Fruit fly (Drosophila melanogaster): Measurements from ENCODE around the gene CG4768.

CG4768 gene

DNA sequence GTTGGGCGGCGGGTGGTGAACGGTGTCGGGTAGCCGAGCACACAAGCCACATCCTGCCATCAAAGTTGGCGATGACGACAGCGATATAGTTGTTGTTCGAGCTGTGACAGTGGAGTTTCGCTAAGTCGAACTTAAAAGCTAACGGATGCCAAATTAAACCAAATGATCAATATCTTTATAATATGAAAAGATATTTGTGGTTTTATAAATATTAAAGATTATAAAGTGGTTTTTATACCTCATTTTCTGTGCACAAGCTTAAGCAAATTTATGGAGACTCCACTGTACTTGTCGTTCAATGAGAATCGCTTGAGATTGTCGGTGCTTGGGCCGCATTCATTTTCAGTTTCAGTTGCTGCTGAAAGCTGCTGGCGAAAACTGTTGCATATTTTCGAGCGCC lies 30.2 kb downstream of the CG4768 start (continued):
- 0 out of 2 replicates have a peak, but pooled peaks have one; percentile 10 for TF ChIP-seq klu (GFP tag; IDR thresholded peaks at IDR 0.05)
- TF ChIP-seq Pdp1 (GFP tag; optimal IDR thresholded peaks at IDR 0.05): peak in 1 of 2 experiments; percentile 8
- peak; percentile 49 for TF ChIP-seq Fer3 (tag; optimal IDR thresholded peaks at IDR 0.05)
- TF ChIP-seq CG4707 (GFP tag; optimal IDR thresholded peaks at IDR 0.05): no peak
- peak; percentile 63 for TF ChIP-seq Blimp-1 (GFP tag; optimal IDR thresholded peaks at IDR 0.05)
- TF ChIP-seq YL-1 (GFP tag; optimal IDR thresholded peaks at IDR 0.05): no peak
- peak; percentile 25 for TF ChIP-seq CG6254 (GFP tag; optimal IDR thresholded peaks at IDR 0.05)
- TF ChIP-seq Fer1 (GFP tag; optimal IDR thresholded peaks at IDR 0.05): peak; percentile 52
- TF ChIP-seq lmd (GFP tag; IDR thresholded peaks at IDR 0.05): peak; percentile 58
- TF ChIP-seq CG6813 (GFP tag; optimal IDR thresholded peaks at IDR 0.05): peak; percentile 37
- peak; percentile 58 for TF ChIP-seq stc (GFP tag; IDR thresholded peaks at IDR 0.05)
- TF ChIP-seq CG15514 (GFP tag; optimal IDR thresholded peaks at IDR 0.05): peak; percentile 22
- TF ChIP-seq Neu2 (GFP tag; optimal IDR thresholded peaks at IDR 0.05; ENCODE audit: borderline replicate concordance): no peak
- TF ChIP-seq run (tag; optimal IDR thresholded peaks at IDR 0.05): peak; percentile 22
- TF ChIP-seq scrt (GFP tag; optimal IDR thresholded peaks at IDR 0.05): peak; percentile 1
- peak; percentile 32 for TF ChIP-seq Med (GFP tag)
- peak; percentile 66 for TF ChIP-seq Ptx1 (GFP tag; IDR thresholded peaks at IDR 0.05)
- TF ChIP-seq CG32532 (GFP tag; IDR thresholded peaks at IDR 0.05): peak; percentile 44; the same call in 1 of the 2 replicates
- peak; percentile 37 for TF ChIP-seq CG1603 (tag; optimal IDR thresholded peaks at IDR 0.05)
- peak; percentile 11 for TF ChIP-seq CG3407 (GFP tag; optimal IDR thresholded peaks at IDR 0.05)
- TF ChIP-seq tap (tag; optimal IDR thresholded peaks at IDR 0.05): peak; percentile 50
- TF ChIP-seq CkIIα-i1 (GFP tag; IDR thresholded peaks at IDR 0.05): 0 out of 2 replicates have a peak, but pooled peaks have one; percentile 1
- TF ChIP-seq CrebB (tag; optimal IDR thresholded peaks at IDR 0.05): no peak
- TF ChIP-seq kay (GFP tag; optimal IDR thresholded peaks at IDR 0.05): peak; percentile 4
- peak; percentile 38; the same call in 1 of the 3 replicates for TF ChIP-seq CG34422 (GFP tag; IDR thresholded peaks at IDR 0.05)
- TF ChIP-seq CG13296 (GFP tag; optimal IDR thresholded peaks at IDR 0.05): peak; percentile 32
- peak; percentile 83 for TF ChIP-seq row (GFP tag; IDR thresholded peaks at IDR 0.05)
- no peak for TF ChIP-seq Hand (GFP tag; optimal IDR thresholded peaks at IDR 0.05)
- no peak for TF ChIP-seq CG9609 (GFP tag; optimal IDR thresholded peaks at IDR 0.05)
- TF ChIP-seq CG32767 (GFP tag; IDR thresholded peaks at IDR 0.05): 0 out of 2 replicates have a peak, but pooled peaks have one; percentile 35
- peak; percentile 21; the same call in 1 of the 3 replicates for TF ChIP-seq B-H1 (GFP tag; IDR thresholded peaks at IDR 0.05)
- TF ChIP-seq gt (GFP tag; IDR thresholded peaks at IDR 0.05): no peak
- no peak for TF ChIP-seq Sry-β (GFP tag; optimal IDR thresholded peaks at IDR 0.05)
- TF ChIP-seq CG10321 (GFP tag; IDR thresholded peaks at IDR 0.05): peak; percentile 25; the same call in 1 of the 2 replicates
- TF ChIP-seq CG5953 (GFP tag; IDR thresholded peaks at IDR 0.05): peak; percentile 41; the same call in 1 of the 2 replicates
- peak; percentile 38 for TF ChIP-seq tio (GFP tag; optimal IDR thresholded peaks at IDR 0.05)
- TF ChIP-seq Abd-B (GFP tag; optimal IDR thresholded peaks at IDR 0.05): peak; percentile 34
- TF ChIP-seq CG2875 (GFP tag; optimal IDR thresholded peaks at IDR 0.05): peak; percentile 17
- TF ChIP-seq exex (tag; optimal IDR thresholded peaks at IDR 0.05): no peak
- peak; percentile 58 for TF ChIP-seq CoRest (tag; optimal IDR thresholded peaks at IDR 0.05)
- peak; percentile 41 for TF ChIP-seq Hmr (GFP tag; optimal IDR thresholded peaks at IDR 0.05)
- TF ChIP-seq ci (GFP tag; IDR thresholded peaks at IDR 0.05): peak; percentile 79
- TF ChIP-seq ttk (GFP tag; IDR thresholded peaks at IDR 0.05): peak; percentile 64
- TF ChIP-seq CG17359 (tag; optimal IDR thresholded peaks at IDR 0.05): peak; percentile 58
- TF ChIP-seq CG8388 (GFP tag; optimal IDR thresholded peaks at IDR 0.05): peak; percentile 37
- TF ChIP-seq CG8290 (GFP tag; optimal IDR thresholded peaks at IDR 0.05): no peak
- peak in 1 of 2 experiments; percentile 19 for TF ChIP-seq CG8290 (tag; optimal IDR thresholded peaks at IDR 0.05)
- TF ChIP-seq Xrp1 (GFP tag; IDR thresholded peaks at IDR 0.05): peak; percentile 77
- peak; percentile 65; the same call in 1 of the 2 replicates for TF ChIP-seq ara (GFP tag; IDR thresholded peaks at IDR 0.05)
- TF ChIP-seq CG7271 (tag; optimal IDR thresholded peaks at IDR 0.05): no peak

All from whole organism, embryonic.